Worm (Caenorhabditis elegans): ENCODE results near the gene C07A12.2.

- TF ChIP-seq T07F8.4 (tag; optimal IDR thresholded peaks at IDR 0.05) = no peak
- no peak for TF ChIP-seq lsl-1 (GFP tag; optimal IDR thresholded peaks at IDR 0.05)
- no peak for TF ChIP-seq dpff-1 (tag; optimal IDR thresholded peaks at IDR 0.05)
- no peak for TF ChIP-seq egl-18 (GFP tag; IDR thresholded peaks at IDR 0.05)
- no peak for TF ChIP-seq nhr-120 (GFP tag; IDR thresholded peaks at IDR 0.05)
- TF ChIP-seq let-607 (tag; optimal IDR thresholded peaks at IDR 0.05) = no peak
- no peak for TF ChIP-seq snpc-4 (GFP tag; optimal IDR thresholded peaks at IDR 0.05)
- no peak for TF ChIP-seq snpc-4 (tag; optimal IDR thresholded peaks at IDR 0.05)
- no peak for TF ChIP-seq rcor-1 (GFP tag; IDR thresholded peaks at IDR 0.05)
Measured at ce11 chrX:4588462-4588861, 43.8 kb downstream of the C07A12.2 start, which contains the start of gene lnp-1.
